Worm (Caenorhabditis elegans) whole organism, L4 larva: Measurements from ENCODE around the gene F43C11.4.
A peak's percentile ranks its signal among the peaks of the same experiment; 100 is the strongest.

ENCODE experiments used
- D1046.2 ChIP-seq: fragments of 200-800 bp; sonication (Bioruptor generic); IDR thresholded peaks from 2 replicates; pipeline ENCODE4 v1.3.6; 2022; ENCODE audit warnings: missing genetic modification characterization, missing compliant biosample characterization
- F10B5.3 ChIP-seq: sonication (generic microtip); optimal IDR thresholded peaks from 2 replicates; lab custom pipeline; 2016; ENCODE audit warnings: mild to moderate bottlenecking, missing genetic modification characterization, missing compliant biosample characterization
- F44E2.7 ChIP-seq: fragments of 200-800 bp; sonication (Bioruptor generic); IDR thresholded peaks from 2 replicates; pipeline ENCODE4 v2.1.2; 2022; ENCODE audit warnings: missing genetic modification characterization, missing compliant biosample characterization
- F49E8.2 ChIP-seq: sonication (generic microtip); optimal IDR thresholded peaks from 2 replicates; lab custom pipeline; 2016; ENCODE audit warnings: missing compliant biosample characterization, mild to moderate bottlenecking, missing genetic modification characterization, borderline replicate concordance
- T20F7.1 ChIP-seq: fragments of 200-800 bp; sonication (Bioruptor generic); optimal IDR thresholded peaks from 2 replicates; lab custom pipeline; 2018; ENCODE audit warnings: mild to moderate bottlenecking, missing genetic modification characterization, missing compliant biosample characterization
- Y105C5A.15 ChIP-seq: fragments of 200-800 bp; sonication (Bioruptor generic); IDR thresholded peaks from 2 replicates; pipeline ENCODE4 v1.3.6; 2022; ENCODE audit warnings: missing genetic modification characterization, missing compliant biosample characterization
- aha-1 ChIP-seq: fragments of 150-350 bp; peaks from one replicate; lab custom pipeline; 2014; ENCODE audit warnings: missing biosample characterization, missing genetic modification characterization
- arid-1 ChIP-seq: fragments of 200-800 bp; sonication (Bioruptor generic); conservative IDR thresholded peaks from 2 replicates; pipeline ENCODE4 v1.3.6; 2022; ENCODE audit warnings: missing genetic modification reagents, missing genetic modification characterization, missing compliant biosample characterization
- ceh-32 ChIP-seq: sonication (generic microtip); optimal IDR thresholded peaks from 2 replicates; lab custom pipeline; 2016; ENCODE audit warnings: mild to moderate bottlenecking, missing genetic modification characterization, missing compliant biosample characterization; ENCODE audit not compliant: poor library complexity
- cey-2 ChIP-seq: sonication (generic microtip); optimal IDR thresholded peaks from 3 replicates; lab custom pipeline; 2017; ENCODE audit warnings: missing genetic modification characterization, mild to moderate bottlenecking, missing compliant biosample characterization, antibody characterized with exemption, borderline replicate concordance; ENCODE audit not compliant: insufficient read depth
- daf-12 ChIP-seq: fragments of 150-350 bp; optimal IDR thresholded peaks from 2 replicates; lab custom pipeline; 2014; ENCODE audit warnings: missing biosample characterization, missing genetic modification reagents, missing genetic modification characterization
- daf-16 ChIP-seq, 3 experiments: sonication (generic microtip); optimal IDR thresholded peaks; 2 replicates each; lab custom pipeline; 2016 to 2017; ENCODE audit warnings: missing genetic modification characterization in 3 of 3, missing genetic modification reagents in 3 of 3, mild to moderate bottlenecking in 2 of 3, missing compliant biosample characterization in 2 of 3, missing biosample characterization in 1 of 3, moderate library complexity in 1 of 3
- daf-8 ChIP-seq: fragments of 200-800 bp; sonication (Bioruptor generic); IDR thresholded peaks from 2 replicates; pipeline ENCODE4 v1.3.6; 2022; ENCODE audit warnings: missing genetic modification characterization, missing compliant biosample characterization
- dmd-6 ChIP-seq: fragments of 200-800 bp; sonication (Bioruptor generic); IDR thresholded peaks from 2 replicates; pipeline ENCODE4 v1.3.6; 2022; ENCODE audit warnings: missing genetic modification reagents, missing genetic modification characterization, missing compliant biosample characterization
- dmd-9 ChIP-seq: fragments of 200-800 bp; sonication (Bioruptor generic); IDR thresholded peaks from 2 replicates; pipeline ENCODE4 v1.3.6; 2022; ENCODE audit warnings: missing genetic modification reagents, missing genetic modification characterization, missing compliant biosample characterization
- dpl-1 ChIP-seq: fragments of 150-350 bp; optimal IDR thresholded peaks from 2 replicates; lab custom pipeline; 2014; ENCODE audit warnings: missing biosample characterization, missing genetic modification reagents, missing genetic modification characterization
- duxl-1 ChIP-seq: sonication (generic microtip); optimal IDR thresholded peaks from 2 replicates; lab custom pipeline; 2016; ENCODE audit warnings: mild to moderate bottlenecking, missing genetic modification characterization, moderate library complexity, missing compliant biosample characterization; ENCODE audit not compliant: poor library complexity
- fos-1 ChIP-seq: fragments of 150-350 bp; optimal IDR thresholded peaks from 2 replicates; lab custom pipeline; 2014; ENCODE audit warnings: missing biosample characterization, missing genetic modification characterization
- gei-8 ChIP-seq: fragments of 200-800 bp; sonication (Bioruptor generic); optimal IDR thresholded peaks from 2 replicates; lab custom pipeline; 2018; ENCODE audit warnings: mild to moderate bottlenecking, missing genetic modification characterization, missing compliant biosample characterization
- hif-1 ChIP-seq, 2 experiments: sonication (generic microtip); optimal IDR thresholded peaks; 2 replicates each; lab custom pipeline; 2016 to 2017; ENCODE audit warnings: missing compliant biosample characterization in 2 of 2, missing genetic modification characterization in 2 of 2, missing genetic modification reagents in 2 of 2, missing genotype in 2 of 2, mild to moderate bottlenecking in 1 of 2
- jun-1 ChIP-seq: fragments of 150-350 bp; optimal IDR thresholded peaks from 2 replicates; lab custom pipeline; 2014; ENCODE audit warnings: missing biosample characterization, missing genetic modification reagents, missing genetic modification characterization
- lin-1 ChIP-seq: fragments of 200-800 bp; sonication (Bioruptor generic); IDR thresholded peaks from 2 replicates; pipeline ENCODE4 v1.3.6; 2022; ENCODE audit warnings: missing genetic modification reagents, missing genetic modification characterization, missing compliant biosample characterization
- lir-3 ChIP-seq: sonication (generic microtip); optimal IDR thresholded peaks from 2 replicates; lab custom pipeline; 2016; ENCODE audit warnings: mild to moderate bottlenecking, missing genetic modification characterization, missing compliant biosample characterization
- madf-5 ChIP-seq, 2 experiments: fragments of 200-800 bp; sonication (Bioruptor generic); IDR thresholded peaks; 2 replicates each; pipeline ENCODE4 v1.3.6; 2022; ENCODE audit warnings: missing compliant biosample characterization in 2 of 2, missing genetic modification characterization in 2 of 2
- mep-1 ChIP-seq: fragments of 150-350 bp; sonication (generic microtip); optimal IDR thresholded peaks from 3 replicates; lab custom pipeline; 2014; ENCODE audit warnings: missing biosample characterization, missing genetic modification characterization
- nhr-111 ChIP-seq: fragments of 200-800 bp; sonication (Bioruptor generic); optimal IDR thresholded peaks from 2 replicates; lab custom pipeline; 2018; ENCODE audit warnings: mild to moderate bottlenecking, missing genetic modification characterization, missing compliant biosample characterization
- nhr-237 ChIP-seq: sonication (generic microtip); optimal IDR thresholded peaks from 2 replicates; lab custom pipeline; 2017; ENCODE audit warnings: missing biosample characterization, missing genetic modification characterization
- nhr-28 ChIP-seq: fragments of 150-350 bp; optimal IDR thresholded peaks from 2 replicates; lab custom pipeline; 2014; ENCODE audit warnings: missing biosample characterization, missing genetic modification characterization
- nhr-41 ChIP-seq: fragments of 200-800 bp; sonication (Bioruptor generic); IDR thresholded peaks from 2 replicates; pipeline ENCODE4 v1.3.6; 2022; ENCODE audit warnings: missing genetic modification reagents, missing genetic modification characterization, missing compliant biosample characterization
- nhr-76 ChIP-seq: fragments of 150-350 bp; optimal IDR thresholded peaks from 2 replicates; lab custom pipeline; 2014; ENCODE audit warnings: missing biosample characterization, missing genetic modification characterization
- pha-4 ChIP-seq, 2 experiments: fragments of 150-350 bp in 1 of 2; fragments of 200-800 bp in 1 of 2; sonication (Bioruptor generic) in 1 of 2; IDR thresholded peaks in 1 of 2; optimal IDR thresholded peaks in 1 of 2; 2 replicates each; pipeline versions ENCODE4 v1.3.6 to Lab custom; 2014 to 2022; ENCODE audit warnings: missing genetic modification characterization in 2 of 2, missing genetic modification reagents in 2 of 2, missing biosample characterization in 1 of 2, missing compliant biosample characterization in 1 of 2
- php-3 ChIP-seq: fragments of 200-800 bp; sonication (Bioruptor generic); IDR thresholded peaks from 2 replicates; pipeline ENCODE4 v1.3.6; 2022; ENCODE audit warnings: missing genetic modification reagents, missing genetic modification characterization, missing compliant biosample characterization
- pqm-1 ChIP-seq: sonication (generic microtip); optimal IDR thresholded peaks from 2 replicates; lab custom pipeline; 2017; ENCODE audit warnings: missing biosample characterization, missing genetic modification characterization
- rbr-2 ChIP-seq: sonication (generic microtip); optimal IDR thresholded peaks from 2 replicates; lab custom pipeline; 2016; ENCODE audit warnings: missing genotype, missing genetic modification characterization, missing compliant biosample characterization
- sdz-12 ChIP-seq: fragments of 200-800 bp; sonication (Bioruptor generic); optimal IDR thresholded peaks from 2 replicates; lab custom pipeline; 2018; ENCODE audit warnings: mild to moderate bottlenecking, missing genetic modification characterization, missing compliant biosample characterization
- snpc-1.2 ChIP-seq: fragments of 200-800 bp; sonication (Bioruptor generic); IDR thresholded peaks from 2 replicates; pipeline ENCODE4 v1.3.6; 2022; ENCODE audit warnings: missing genetic modification reagents, missing genetic modification characterization, missing compliant biosample characterization
- spr-1 ChIP-seq: sonication (generic microtip); optimal IDR thresholded peaks from 2 replicates; lab custom pipeline; 2016; ENCODE audit warnings: mild to moderate bottlenecking, missing genetic modification characterization, missing compliant biosample characterization
- tag-97 ChIP-seq: fragments of 200-800 bp; sonication (Bioruptor generic); IDR thresholded peaks from 2 replicates; pipeline ENCODE4 v1.3.6; 2022; ENCODE audit warnings: missing genetic modification characterization, missing compliant biosample characterization
- unc-39 ChIP-seq: sonication (generic microtip); optimal IDR thresholded peaks from 2 replicates; lab custom pipeline; 2017; ENCODE audit warnings: missing biosample characterization, missing genetic modification characterization
- unc-62 ChIP-seq, 3 experiments: fragments of 150-350 bp in 1 of 3; sonication (generic microtip); optimal IDR thresholded peaks in 2 of 3; peaks in 1 of 3; 1 replicate in 1 of 3; 2 replicates in 2 of 3; lab custom pipeline; 2014 to 2017; ENCODE audit warnings: missing biosample characterization in 3 of 3, missing genetic modification characterization in 3 of 3, missing genetic modification reagents in 3 of 3, missing genotype in 1 of 3
- vab-7 ChIP-seq: fragments of 200-800 bp; sonication (Bioruptor generic); IDR thresholded peaks from 2 replicates; pipeline ENCODE4 v1.3.6; 2022; ENCODE audit warnings: missing genetic modification reagents, missing genetic modification characterization, missing compliant biosample characterization
- zfp-3 ChIP-seq: fragments of 200-800 bp; sonication (Bioruptor generic); conservative IDR thresholded peaks from 2 replicates; pipeline ENCODE4 v1.3.6; 2022; ENCODE audit warnings: missing genetic modification reagents, missing genetic modification characterization, missing compliant biosample characterization

F43C11.4 gene

DNA sequence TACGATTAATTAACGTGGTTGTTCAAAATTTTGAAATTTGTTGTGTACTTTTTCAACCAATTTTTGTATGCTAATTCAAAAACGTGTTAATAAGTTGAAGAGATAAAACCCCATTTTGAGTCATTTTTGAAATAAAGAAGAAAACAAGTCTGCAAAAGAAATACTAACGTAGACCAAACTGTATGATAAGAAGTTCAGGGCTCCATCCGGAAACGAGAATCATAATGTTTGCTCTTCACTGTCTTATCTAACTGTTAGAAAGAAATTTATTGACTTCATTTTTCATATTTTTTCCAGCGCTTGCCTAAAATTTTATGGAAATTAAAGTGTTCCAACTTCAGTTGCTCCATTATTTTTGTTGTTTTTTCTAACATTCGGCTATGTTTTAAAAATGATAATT lies 41.3 kb upstream of the F43C11.4 start:
- TF ChIP-seq aha-1 (tag; lab: Kevin White, UChicago) (peak; percentile 10), lin-1 (peak; percentile 26; the same call in 1 of the 2 replicates), pqm-1 (tag; lab: Kevin White, UChicago) (peak; percentile 93), dmd-6 (GFP tag; lab: Robert Waterston, UW) (peak; percentile 10; the same call in 1 of the 2 replicates), madf-5 (GFP tag; IDR thresholded peaks at IDR 0.05; lab: Robert Waterston, UW) (no peak), daf-16 (GFP tag; optimal IDR thresholded peaks at IDR 0.05; lab: Kevin White, UChicago) (no peak), daf-16 (tag; optimal IDR thresholded peaks at IDR 0.05; lab: Kevin White, UChicago) (peak; percentile 52), zfp-3 (GFP tag; lab: Robert Waterston, UW) (no peak), nhr-28 (tag; lab: Kevin White, UChicago) (peak; percentile 61)

DNA sequence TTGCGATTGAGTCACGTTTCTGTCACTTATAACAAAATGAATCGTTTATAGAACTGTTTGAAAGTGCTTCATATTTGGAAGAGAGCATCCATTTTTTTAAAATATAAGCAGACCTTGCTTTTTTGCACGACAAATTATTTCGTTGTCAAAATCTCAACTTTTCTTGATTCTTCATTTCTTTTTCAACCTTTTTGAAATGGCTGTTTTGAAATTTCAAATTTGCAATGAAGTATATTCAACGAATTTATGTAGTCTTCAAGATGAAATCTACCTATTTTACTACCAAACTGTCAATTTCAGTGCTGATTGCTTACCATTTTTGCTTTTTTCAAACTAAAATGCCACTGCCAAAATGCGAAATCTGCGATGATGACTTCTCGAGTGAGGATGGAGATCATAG lies 40.0 kb upstream of the F43C11.4 start, which contains the start of gene B0281.3:
B0281.3 (plus strand) TSS at position 301 of the 400 bp plus-strand sequence.
- no peak for TF ChIP-seq arid-1
- TF ChIP-seq fos-1 (tag; lab: Kevin White, UChicago): no peak
- TF ChIP-seq dmd-6 (GFP tag; lab: Robert Waterston, UW): no peak
- no peak for TF ChIP-seq daf-8 (GFP tag; lab: Robert Waterston, UW)
- no peak for TF ChIP-seq daf-12 (tag; lab: Kevin White, UChicago)
- no peak for TF ChIP-seq spr-1
- TF ChIP-seq sdz-12 (GFP tag; lab: Kevin White, UChicago): no peak
- no peak for TF ChIP-seq rbr-2 (tag; lab: Kevin White, UChicago)
- TF ChIP-seq nhr-41: no peak
- TF ChIP-seq gei-8: no peak
- no peak for TF ChIP-seq dpl-1 (GFP tag; lab: Kevin White, UChicago)

DNA sequence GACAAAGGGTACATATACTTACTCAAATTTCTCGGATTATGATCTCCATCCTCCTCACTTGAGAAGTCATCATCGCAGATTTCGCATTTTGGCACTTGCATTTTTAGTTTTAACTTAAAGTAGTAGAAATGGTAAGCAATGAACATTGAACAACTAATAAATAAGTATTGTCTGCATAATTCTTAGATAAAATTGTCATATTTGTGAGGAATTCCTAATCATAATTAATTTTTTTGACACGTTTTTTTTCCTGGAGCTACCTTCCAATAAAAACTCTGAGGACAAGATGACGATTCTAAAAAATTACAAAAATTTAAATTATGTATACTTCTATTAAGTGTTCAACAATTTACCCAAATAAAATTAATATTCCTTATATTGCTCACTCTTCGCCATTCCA lies 34.0 kb upstream of the F43C11.4 start, which contains the start of the genes trim-21 and B0281.1:
trim-21 (minus strand) TSS at position 101 of the 400 bp plus-strand sequence.
B0281.1 (plus strand) TSS at position 321 of the 400 bp plus-strand sequence.
- TF ChIP-seq pha-4 (GFP tag; IDR thresholded peaks at IDR 0.05; lab: Robert Waterston, UW): no peak
- TF ChIP-seq pha-4 (tag; optimal IDR thresholded peaks at IDR 0.05; lab: Kevin White, UChicago): no peak
- no peak for TF ChIP-seq dmd-9
- TF ChIP-seq lin-1: no peak
- TF ChIP-seq nhr-76: no peak
- TF ChIP-seq hif-1 (tag; optimal IDR thresholded peaks at IDR 0.05; lab: Kevin White, UChicago): no peak
- no peak for TF ChIP-seq madf-5 (GFP tag; IDR thresholded peaks at IDR 0.05; lab: Robert Waterston, UW)
- no peak for TF ChIP-seq jun-1
- TF ChIP-seq nhr-28 (tag; lab: Kevin White, UChicago): no peak
- TF ChIP-seq lir-3 (tag; lab: Kevin White, UChicago): no peak
- no peak for TF ChIP-seq Y105C5A.15 (GFP tag; lab: Robert Waterston, UW)
- no peak for TF ChIP-seq nhr-237
- TF ChIP-seq snpc-1.2 (GFP tag; lab: Robert Waterston, UW): no peak
- no peak for TF ChIP-seq duxl-1 (tag; lab: Kevin White, UChicago)
- TF ChIP-seq D1046.2 (GFP tag; lab: Robert Waterston, UW): no peak
- no peak for TF ChIP-seq aha-1 (tag; lab: Kevin White, UChicago)
- no peak for TF ChIP-seq ceh-32 (tag; lab: Kevin White, UChicago)
- TF ChIP-seq T20F7.1 (GFP tag; lab: Kevin White, UChicago): no peak
- TF ChIP-seq dmd-6 (GFP tag; lab: Robert Waterston, UW): no peak
- TF ChIP-seq mep-1: no peak
- no peak for TF ChIP-seq F44E2.7 (GFP tag; lab: Robert Waterston, UW)

DNA sequence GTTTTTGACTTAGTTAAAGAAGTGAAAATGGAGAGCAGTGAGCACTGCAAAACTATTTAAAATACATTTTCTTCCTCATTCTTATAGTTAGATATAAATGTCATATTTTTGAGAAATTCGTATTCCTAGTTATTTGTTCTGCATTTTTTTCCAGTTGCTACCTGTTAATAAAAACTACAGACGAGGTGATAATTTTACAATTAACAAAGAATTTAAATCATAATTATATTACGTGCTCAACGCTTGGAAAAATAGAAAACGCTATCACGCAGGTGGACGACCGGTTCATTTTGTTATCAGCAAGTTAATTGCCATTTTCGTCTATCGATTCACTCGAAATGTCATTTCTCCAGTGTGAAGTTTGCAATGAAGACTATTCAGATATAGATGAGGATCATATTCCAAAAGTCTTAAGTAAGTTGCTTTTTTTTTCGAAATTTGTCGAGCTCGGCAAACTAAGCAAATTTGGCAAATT lies 28.9 kb upstream of the F43C11.4 start, which contains the start of the genes ZK1240.5 and ZK1240.9:
ZK1240.5 (minus strand) TSS at position 51 of the 475 bp plus-strand sequence.
ZK1240.9 (plus strand) TSS at position 307 of the 475 bp plus-strand sequence.
- TF ChIP-seq vab-7 (GFP tag; lab: Robert Waterston, UW) (no peak), F10B5.3 (tag; lab: Kevin White, UChicago) (no peak), dmd-6 (GFP tag; lab: Robert Waterston, UW) (0 out of 2 replicates have a peak, but pooled peaks have one; percentile 14), unc-39 (tag; lab: Kevin White, UChicago) (no peak), nhr-237 (no peak), aha-1 (tag; lab: Kevin White, UChicago) (peak; percentile 22), ceh-32 (tag; lab: Kevin White, UChicago) (no peak), madf-5 (GFP tag; IDR thresholded peaks at IDR 0.05; lab: Robert Waterston, UW) (no peak), T20F7.1 (GFP tag; lab: Kevin White, UChicago) (no peak), tag-97 (no peak), nhr-28 (tag; lab: Kevin White, UChicago) (peak; percentile 26), unc-62 (GFP tag; optimal IDR thresholded peaks at IDR 0.05 in 1 of 2; lab: Kevin White, UChicago) (peak in 1 of 2 experiments; percentile 72), unc-62 (tag; optimal IDR thresholded peaks at IDR 0.05; lab: Kevin White, UChicago) (no peak), cey-2 (tag; lab: Kevin White, UChicago) (no peak), php-3 (GFP tag; lab: Robert Waterston, UW) (peak; percentile 9; the same call in 1 of the 2 replicates), nhr-111 (GFP tag; lab: Kevin White, UChicago) (no peak), pqm-1 (tag; lab: Kevin White, UChicago) (peak; percentile 76), hif-1 (tag; optimal IDR thresholded peaks at IDR 0.05; lab: Kevin White, UChicago) (no peak), F49E8.2 (no peak)
